Fruit fly (Drosophila melanogaster) whole organism, embryonic: Measurements from ENCODE around the gene stwl.

Source experiments
- Blimp-1 ChIP-seq: fragments of 200-800 bp; sonication (Bioruptor generic); optimal IDR thresholded peaks from 3 replicates; lab custom pipeline; 2018; ENCODE audit warnings: missing biosample characterization, missing genetic modification characterization, mild to moderate bottlenecking, moderate library complexity, missing genetic modification reagents
- CG10366 ChIP-seq: fragments of 200-800 bp; sonication (Bioruptor generic); IDR thresholded peaks from 2 replicates; pipeline ENCODE4 v1.3.6; 2022; ENCODE audit warnings: missing biosample characterization, missing genetic modification characterization
- CG11504 ChIP-seq: fragments of 200-800 bp; sonication (Bioruptor generic); optimal IDR thresholded peaks from 3 replicates; lab custom pipeline; 2019; ENCODE audit warnings: missing biosample characterization, mild to moderate bottlenecking, missing genetic modification characterization, moderate library complexity
- CG12219 ChIP-seq: fragments of 200-800 bp; sonication (Bioruptor generic); optimal IDR thresholded peaks from 3 replicates; lab custom pipeline; 2018; ENCODE audit warnings: missing biosample characterization, mild to moderate bottlenecking, missing genetic modification characterization
- CG12942 ChIP-seq: fragments of 200-800 bp; sonication (Bioruptor generic); optimal IDR thresholded peaks from 3 replicates; lab custom pipeline; 2016; ENCODE audit warnings: missing biosample characterization, missing genetic modification characterization
- CG14860 ChIP-seq: fragments of 200-800 bp; sonication (Bioruptor generic); IDR thresholded peaks from 3 replicates; pipeline ENCODE4 v1.3.6; 2022; ENCODE audit warnings: missing biosample characterization, missing genetic modification characterization; ENCODE audit not compliant: partially characterized antibody
- CG16815 ChIP-seq: fragments of 200-800 bp; sonication (Bioruptor generic); optimal IDR thresholded peaks from 3 replicates; lab custom pipeline; 2017; ENCODE audit warnings: missing biosample characterization, mild to moderate bottlenecking, missing genetic modification characterization
- CG1832 ChIP-seq: fragments of 200-800 bp; sonication (Bioruptor generic); optimal IDR thresholded peaks from 2 replicates; lab custom pipeline; 2017; ENCODE audit warnings: missing biosample characterization, mild to moderate bottlenecking, missing genetic modification characterization, inconsistent platforms
- CG18476 ChIP-seq: fragments of 200-800 bp; sonication (Bioruptor generic); optimal IDR thresholded peaks from 2 replicates; lab custom pipeline; 2016; ENCODE audit warnings: missing biosample characterization, mild to moderate bottlenecking, missing genetic modification characterization
- CG2199 ChIP-seq: fragments of 200-800 bp; sonication (Bioruptor generic); IDR thresholded peaks from 3 replicates; pipeline ENCODE4 v1.3.6; 2022; ENCODE audit warnings: missing biosample characterization, missing genetic modification characterization
- CG3281 ChIP-seq: fragments of 200-800 bp; sonication (Bioruptor generic); optimal IDR thresholded peaks from 3 replicates; lab custom pipeline; 2017; ENCODE audit warnings: missing biosample characterization, mild to moderate bottlenecking, missing genetic modification characterization
- CG34376 ChIP-seq: fragments of 200-800 bp; sonication (Bioruptor generic); optimal IDR thresholded peaks from 2 replicates; lab custom pipeline; 2018; ENCODE audit warnings: missing biosample characterization, mild to moderate bottlenecking, missing genetic modification characterization
- CG4282 ChIP-seq: fragments of 200-800 bp; sonication (Bioruptor generic); optimal IDR thresholded peaks from 2 replicates; lab custom pipeline; 2016; ENCODE audit warnings: missing biosample characterization, missing genetic modification characterization
- CG6765 ChIP-seq: fragments of 200-800 bp; sonication (Bioruptor generic); optimal IDR thresholded peaks from 3 replicates; lab custom pipeline; 2017; ENCODE audit warnings: missing biosample characterization, mild to moderate bottlenecking, missing genetic modification characterization
- CG7745 ChIP-seq: fragments of 200-800 bp; sonication (Bioruptor generic); optimal IDR thresholded peaks from 2 replicates; lab custom pipeline; 2018; ENCODE audit warnings: missing biosample characterization, mild to moderate bottlenecking, missing genetic modification characterization, moderate library complexity
- CG8290 ChIP-seq, 3 experiments: fragments of 200-800 bp; sonication (Bioruptor generic); optimal IDR thresholded peaks; 2 replicates each; lab custom pipeline; 2016 to 2019; ENCODE audit warnings: missing biosample characterization in 3 of 3, missing genetic modification characterization in 3 of 3, mild to moderate bottlenecking in 2 of 3, moderate library complexity in 1 of 3
- Deaf1 ChIP-seq: fragments of 200-800 bp; optimal IDR thresholded peaks from 3 replicates; lab custom pipeline; 2019; ENCODE audit warnings: missing biosample characterization, mild to moderate bottlenecking, missing genetic modification characterization, moderate library complexity
- Dfd ChIP-seq, 2 experiments: fragments of >200 bp; optimal IDR thresholded peaks; 2 replicates each; lab custom pipeline; 2017; ENCODE audit warnings: missing biosample characterization in 2 of 2, missing genetic modification characterization in 2 of 2
- Eip74EF ChIP-seq, 2 experiments: fragments of 200-800 bp in 1 of 2; fragments of >200 bp in 1 of 2; sonication (Bioruptor generic) in 1 of 2; optimal IDR thresholded peaks; 2 replicates each; lab custom pipeline; 2017 to 2019; ENCODE audit warnings: missing biosample characterization in 2 of 2, missing genetic modification characterization in 2 of 2, mild to moderate bottlenecking in 1 of 2, moderate library complexity in 1 of 2
- Elba2 ChIP-seq: fragments of 200-800 bp; sonication (Bioruptor generic); optimal IDR thresholded peaks from 3 replicates; lab custom pipeline; 2016; ENCODE audit warnings: missing biosample characterization, missing genetic modification characterization
- Hr51 ChIP-seq, 2 experiments: fragments of 200-800 bp; sonication (Bioruptor generic); optimal IDR thresholded peaks; 2 replicates in 1 of 2; 3 replicates in 1 of 2; lab custom pipeline; 2016 to 2018; ENCODE audit warnings: missing biosample characterization in 2 of 2, missing genetic modification characterization in 2 of 2, mild to moderate bottlenecking in 1 of 2, moderate library complexity in 1 of 2
- Hr78 ChIP-seq, 2 experiments: fragments of 200-800 bp in 1 of 2; fragments of >200 bp in 1 of 2; sonication (Bioruptor generic) in 1 of 2; optimal IDR thresholded peaks; 2 replicates each; lab custom pipeline; 2017 to 2019; ENCODE audit warnings: missing biosample characterization in 2 of 2, missing genetic modification characterization in 2 of 2, mild to moderate bottlenecking in 1 of 2, moderate library complexity in 1 of 2
- Jarid2 ChIP-seq: fragments of 200-800 bp; sonication (Bioruptor generic); optimal IDR thresholded peaks from 3 replicates; lab custom pipeline; 2017; ENCODE audit warnings: mild to moderate bottlenecking, missing biosample characterization, missing genetic modification reagents, missing genetic modification characterization
- Lim3 ChIP-seq: fragments of 200-800 bp; sonication (Bioruptor generic); IDR thresholded peaks from 2 replicates; pipeline ENCODE4 v1.3.6; 2022; ENCODE audit warnings: missing biosample characterization, missing genetic modification characterization
- Meics ChIP-seq: fragments of 200-800 bp; sonication (Bioruptor generic); optimal IDR thresholded peaks from 2 replicates; lab custom pipeline; 2017; ENCODE audit warnings: missing biosample characterization, mild to moderate bottlenecking, missing genetic modification characterization
- Ravus ChIP-seq: fragments of 200-800 bp; sonication (Bioruptor generic); IDR thresholded peaks from 2 replicates; pipeline ENCODE4 v1.3.6; 2022; ENCODE audit warnings: missing biosample characterization, missing genetic modification characterization
- TFAM ChIP-seq: fragments of 200-800 bp; sonication (Bioruptor generic); optimal IDR thresholded peaks from 2 replicates; lab custom pipeline; 2017; ENCODE audit warnings: missing biosample characterization, missing genetic modification characterization, inconsistent platforms
- Taf1 ChIP-seq: fragments of 200-800 bp; sonication (Bioruptor generic); IDR thresholded peaks from 2 replicates; pipeline ENCODE4 v1.3.6; 2022; ENCODE audit warnings: missing biosample characterization, missing genetic modification characterization
- Trl ChIP-seq, 3 experiments: fragments of >200 bp in 2 of 3; fragments of 200-800 bp in 1 of 3; sonication (Bioruptor generic) in 1 of 3; optimal IDR thresholded peaks; 2 replicates in 1 of 3; 3 replicates in 2 of 3; lab custom pipeline; 2016 to 2017; ENCODE audit warnings: missing biosample characterization in 1 of 3, missing genetic modification characterization in 1 of 3
- Usf ChIP-seq: fragments of 200-800 bp; sonication (Bioruptor generic); optimal IDR thresholded peaks from 2 replicates; lab custom pipeline; 2017; ENCODE audit warnings: missing genotype, missing biosample characterization, missing genetic modification characterization
- Xbp1 ChIP-seq: fragments of 200-800 bp; sonication (Bioruptor generic); optimal IDR thresholded peaks from 3 replicates; lab custom pipeline; 2016; ENCODE audit warnings: missing biosample characterization, mild to moderate bottlenecking, missing genetic modification characterization
- chinmo ChIP-seq: fragments of 200-800 bp; sonication (Bioruptor generic); IDR thresholded peaks from 4 replicates; pipeline ENCODE4 v1.3.6; 2022; ENCODE audit warnings: missing biosample characterization, missing genetic modification characterization; ENCODE audit not compliant: partially characterized antibody
- croc ChIP-seq: fragments of 200-800 bp; sonication (Bioruptor generic); conservative IDR thresholded peaks from 3 replicates; pipeline ENCODE4 v1.3.6; 2022; ENCODE audit warnings: missing biosample characterization, missing genetic modification characterization
- exex ChIP-seq: fragments of 200-800 bp; sonication (Bioruptor generic); optimal IDR thresholded peaks from 4 replicates; lab custom pipeline; 2018; ENCODE audit warnings: missing biosample characterization, mild to moderate bottlenecking, missing genetic modification characterization, moderate library complexity
- fu2 ChIP-seq: fragments of 200-800 bp; sonication (Bioruptor generic); optimal IDR thresholded peaks from 2 replicates; lab custom pipeline; 2016; ENCODE audit warnings: missing biosample characterization, missing genetic modification characterization
- gcm ChIP-seq: fragments of 200-800 bp; sonication (Bioruptor generic); optimal IDR thresholded peaks from 2 replicates; lab custom pipeline; 2019; ENCODE audit warnings: missing biosample characterization, mild to moderate bottlenecking, missing genetic modification characterization, moderate library complexity
- gsb ChIP-seq: fragments of 200-800 bp; sonication (Bioruptor generic); IDR thresholded peaks from 2 replicates; pipeline ENCODE4 v1.3.6; 2022; ENCODE audit warnings: missing biosample characterization, missing genetic modification characterization
- her ChIP-seq: fragments of 200-800 bp; sonication (Bioruptor generic); optimal IDR thresholded peaks from 2 replicates; lab custom pipeline; 2016; ENCODE audit warnings: missing biosample characterization, missing genetic modification characterization
- kni ChIP-seq: fragments of 200-800 bp; sonication (Bioruptor generic); optimal IDR thresholded peaks from 3 replicates; lab custom pipeline; 2017; ENCODE audit warnings: mild to moderate bottlenecking, missing biosample characterization, missing genetic modification reagents, missing genetic modification characterization
- nau ChIP-seq: fragments of 200-800 bp; sonication (Bioruptor generic); optimal IDR thresholded peaks from 3 replicates; lab custom pipeline; 2017; ENCODE audit warnings: missing biosample characterization, mild to moderate bottlenecking, missing genetic modification characterization, missing genetic modification reagents
- pb ChIP-seq: fragments of 200-800 bp; sonication (Bioruptor generic); optimal IDR thresholded peaks from 3 replicates; lab custom pipeline; 2016; ENCODE audit warnings: missing biosample characterization, missing genetic modification characterization
- slp2 ChIP-seq: fragments of 200-800 bp; sonication (Bioruptor generic); optimal IDR thresholded peaks from 2 replicates; lab custom pipeline; 2016; ENCODE audit warnings: missing biosample characterization, missing genetic modification characterization
- sug ChIP-seq: fragments of 200-800 bp; optimal IDR thresholded peaks from 2 replicates; lab custom pipeline; 2019; ENCODE audit warnings: missing biosample characterization, mild to moderate bottlenecking, missing genetic modification characterization, moderate library complexity
- trem ChIP-seq: fragments of 200-800 bp; optimal IDR thresholded peaks from 3 replicates; lab custom pipeline; 2019; ENCODE audit warnings: missing biosample characterization, mild to moderate bottlenecking, missing genetic modification characterization, moderate library complexity
- unc-4 ChIP-seq: fragments of 200-800 bp; sonication (Bioruptor generic); IDR thresholded peaks from 2 replicates; pipeline ENCODE4 v1.3.6; 2022; ENCODE audit warnings: missing biosample characterization, missing genetic modification characterization; ENCODE audit not compliant: partially characterized antibody
- unpg ChIP-seq: fragments of 200-800 bp; sonication (Bioruptor generic); optimal IDR thresholded peaks from 3 replicates; lab custom pipeline; 2018; ENCODE audit warnings: missing biosample characterization, mild to moderate bottlenecking, missing genetic modification characterization, moderate library complexity
- usp ChIP-seq: fragments of >200 bp; optimal IDR thresholded peaks from 2 replicates; lab custom pipeline; 2017; ENCODE audit warnings: missing biosample characterization, missing genetic modification characterization
- zen2 ChIP-seq: fragments of 200-800 bp; sonication (Bioruptor generic); IDR thresholded peaks from 3 replicates; pipeline ENCODE4 v1.3.6; 2022; ENCODE audit warnings: missing biosample characterization, missing genetic modification characterization; ENCODE audit not compliant: partially characterized antibody

Gene stwl

DNA sequence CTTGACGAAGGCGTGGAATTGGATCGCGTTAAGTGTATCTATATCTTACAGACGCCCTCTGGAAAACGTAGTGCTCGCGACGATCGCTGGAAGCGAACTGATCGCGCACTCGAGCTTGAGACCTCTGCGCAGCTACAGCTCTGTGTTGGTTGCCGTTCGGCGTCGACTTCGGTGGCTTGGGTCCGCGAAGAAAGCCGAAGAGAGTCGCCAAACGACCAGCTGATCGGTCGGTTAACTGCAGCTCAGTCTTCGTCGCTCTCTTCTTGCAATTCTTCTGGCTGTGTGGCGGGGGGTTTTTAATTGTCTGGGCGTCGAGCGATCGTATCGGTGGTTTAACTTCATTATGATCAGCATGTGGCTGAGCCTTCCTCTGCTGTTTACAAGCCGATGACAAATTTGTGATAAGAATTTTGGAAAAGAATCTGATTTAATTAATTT is 17.6 kb upstream of the stwl start (continued):
- TF ChIP-seq Elba2, result no peak
- peak; percentile 2 to 36 for TF ChIP-seq Trl (optimal IDR thresholded peaks at IDR 0.05; lab: Kevin White, UChicago)
- TF ChIP-seq Trl (GFP tag; optimal IDR thresholded peaks at IDR 0.05; lab: Kevin White, UChicago), result no peak
- TF ChIP-seq usp, result no peak
- TF ChIP-seq CG11504 (tag; lab: Kevin White, UChicago), result peak; percentile 45
- peak; percentile 94; the same call in 3 of the 4 replicates for TF ChIP-seq chinmo (GFP tag; lab: Robert Waterston, UW)
- no peak for TF ChIP-seq CG18476 (GFP tag; lab: Kevin White, UChicago)
- TF ChIP-seq Xbp1 (GFP tag; lab: Kevin White, UChicago), result no peak
- no peak for TF ChIP-seq gsb (GFP tag; lab: Robert Waterston, UW)
- no peak for TF ChIP-seq CG12942 (GFP tag; lab: Kevin White, UChicago)
- peak; percentile 32 for TF ChIP-seq nau (GFP tag; lab: Kevin White, UChicago)
- TF ChIP-seq CG1832, result no peak
- TF ChIP-seq sug, result peak; percentile 24
- no peak for TF ChIP-seq fu2 (GFP tag; lab: Kevin White, UChicago)
- peak; percentile 51 for TF ChIP-seq CG7745 (tag; lab: Kevin White, UChicago)
- peak in 1 of 2 experiments; percentile 32 for TF ChIP-seq Hr78 (GFP tag; optimal IDR thresholded peaks at IDR 0.05; lab: Kevin White, UChicago)
- TF ChIP-seq Taf1 (GFP tag; lab: Robert Waterston, UW), result no peak
- TF ChIP-seq Jarid2 (GFP tag; lab: Kevin White, UChicago), result peak; percentile 94
- TF ChIP-seq CG3281 (GFP tag; lab: Kevin White, UChicago), result no peak
- no peak for TF ChIP-seq CG8290 (GFP tag; optimal IDR thresholded peaks at IDR 0.05; lab: Kevin White, UChicago)
- peak in 1 of 2 experiments; percentile 72 for TF ChIP-seq CG8290 (tag; optimal IDR thresholded peaks at IDR 0.05; lab: Kevin White, UChicago)
- no peak for TF ChIP-seq TFAM (GFP tag; lab: Kevin White, UChicago)
- TF ChIP-seq Lim3 (GFP tag; lab: Robert Waterston, UW), result no peak
- peak; percentile 8 for TF ChIP-seq Blimp-1 (GFP tag; lab: Kevin White, UChicago)
- no peak for TF ChIP-seq CG6765 (GFP tag; lab: Kevin White, UChicago)
- peak; percentile 1 for TF ChIP-seq CG12219 (GFP tag; lab: Kevin White, UChicago)
- 0 out of 3 replicates have a peak, but pooled peaks have one; percentile 46 for TF ChIP-seq CG2199 (GFP tag; lab: Robert Waterston, UW)
- no peak for TF ChIP-seq croc (GFP tag; lab: Robert Waterston, UW)
- TF ChIP-seq Deaf1 (tag; lab: Kevin White, UChicago), result peak; percentile 99
- peak; percentile 82 for TF ChIP-seq kni (GFP tag; lab: Kevin White, UChicago)
- TF ChIP-seq Hr51 (GFP tag; optimal IDR thresholded peaks at IDR 0.05; lab: Kevin White, UChicago), result no peak
- TF ChIP-seq zen2 (GFP tag; lab: Robert Waterston, UW), result 0 out of 3 replicates have a peak, but pooled peaks have one; percentile 8
- TF ChIP-seq trem, result no peak
- peak; percentile 14 for TF ChIP-seq her (GFP tag; lab: Kevin White, UChicago)
- TF ChIP-seq gcm (GFP tag; lab: Kevin White, UChicago), result peak; percentile 29
- peak; percentile 33 for TF ChIP-seq CG34376 (GFP tag; lab: Kevin White, UChicago)
- no peak for TF ChIP-seq unc-4
- peak; percentile 29 for TF ChIP-seq unpg (GFP tag; lab: Kevin White, UChicago)
- no peak for TF ChIP-seq exex (tag; lab: Kevin White, UChicago)
- peak; percentile 22 for TF ChIP-seq Meics
- TF ChIP-seq slp2 (GFP tag; lab: Kevin White, UChicago), result no peak
- TF ChIP-seq Eip74EF (GFP tag; optimal IDR thresholded peaks at IDR 0.05; lab: Kevin White, UChicago), result peak in 1 of 2 experiments; percentile 24
- TF ChIP-seq CG16815, result no peak
- no peak for TF ChIP-seq pb
- TF ChIP-seq Dfd (GFP tag; optimal IDR thresholded peaks at IDR 0.05; lab: Kevin White, UChicago), result no peak
- no peak for TF ChIP-seq CG14860
- TF ChIP-seq Ravus (GFP tag; lab: Robert Waterston, UW), result no peak
- no peak for TF ChIP-seq CG4282 (GFP tag; lab: Kevin White, UChicago)
- no peak for TF ChIP-seq CG10366
- no peak for TF ChIP-seq Usf (GFP tag; lab: Kevin White, UChicago)
